Worm (Caenorhabditis elegans): ENCODE measurements around the gene F43C11.6.

F43C11.6 gene

ce11 chrII:2342004-2342479 is at the start of gene F43C11.6:
Gene F43C11.6 (plus strand): TSS chrII:2342429.
- TF ChIP-seq pes-1 (GFP tag; IDR thresholded peaks at IDR 0.05), result no peak
- TF ChIP-seq flt-1 (GFP tag; IDR thresholded peaks at IDR 0.05), result no peak
- no peak for TF ChIP-seq hnd-1 (tag; optimal IDR thresholded peaks at IDR 0.05)
- no peak for TF ChIP-seq scrt-1 (GFP tag; IDR thresholded peaks at IDR 0.05)
- no peak for TF ChIP-seq ceh-13 (GFP tag; optimal IDR thresholded peaks at IDR 0.05)
- TF ChIP-seq F13C5.2 (tag; optimal IDR thresholded peaks at IDR 0.05), result no peak

- TF ChIP-seq ama-1 (optimal IDR thresholded peaks at IDR 0.05), result no peak
- TF ChIP-seq aly-1 (tag; optimal IDR thresholded peaks at IDR 0.05), result no peak
- no peak for TF ChIP-seq hmbx-1 (tag; optimal IDR thresholded peaks at IDR 0.05)
- TF ChIP-seq ceh-13 (GFP tag; optimal IDR thresholded peaks at IDR 0.05), result no peak
- no peak for TF ChIP-seq ceh-36 (tag; optimal IDR thresholded peaks at IDR 0.05)
- TF ChIP-seq flt-1 (GFP tag; IDR thresholded peaks at IDR 0.05), result no peak
- no peak for TF ChIP-seq hmg-4 (GFP tag; optimal IDR thresholded peaks at IDR 0.05)
- no peak for TF ChIP-seq B0310.2 (tag; optimal IDR thresholded peaks at IDR 0.05)
- no peak for TF ChIP-seq tbx-11 (GFP tag; IDR thresholded peaks at IDR 0.05)
- TF ChIP-seq ets-7 (tag; optimal IDR thresholded peaks at IDR 0.05), result no peak
- TF ChIP-seq sea-1 (GFP tag; conservative IDR thresholded peaks at IDR 0.05), result no peak
- no peak for TF ChIP-seq F13C5.2 (tag; optimal IDR thresholded peaks at IDR 0.05)
- no peak for TF ChIP-seq scrt-1 (GFP tag; IDR thresholded peaks at IDR 0.05)
- no peak for TF ChIP-seq tbx-37 (GFP tag; conservative IDR thresholded peaks at IDR 0.05)
- TF ChIP-seq pes-1 (GFP tag; IDR thresholded peaks at IDR 0.05), result no peak
- TF ChIP-seq hnd-1 (tag; optimal IDR thresholded peaks at IDR 0.05), result no peak
- TF ChIP-seq tra-4 (tag; optimal IDR thresholded peaks at IDR 0.05), result no peak
These were observed 49.7 kb upstream of the F43C11.6 start for ce11 chrII:2292549-2292948.

- TF ChIP-seq ceh-13 (GFP tag; optimal IDR thresholded peaks at IDR 0.05) (no peak), flt-1 (GFP tag; IDR thresholded peaks at IDR 0.05) (no peak), hnd-1 (tag; optimal IDR thresholded peaks at IDR 0.05) (no peak), pes-1 (GFP tag; IDR thresholded peaks at IDR 0.05) (no peak), aly-1 (tag; optimal IDR thresholded peaks at IDR 0.05) (no peak)
These were observed 46.4 kb upstream of the F43C11.6 start, which contains the start of gene fbxc-25 for ce11 chrII:2295817-2296315. Gene fbxc-25 (minus strand): TSS chrII:2296265.

DNA sequence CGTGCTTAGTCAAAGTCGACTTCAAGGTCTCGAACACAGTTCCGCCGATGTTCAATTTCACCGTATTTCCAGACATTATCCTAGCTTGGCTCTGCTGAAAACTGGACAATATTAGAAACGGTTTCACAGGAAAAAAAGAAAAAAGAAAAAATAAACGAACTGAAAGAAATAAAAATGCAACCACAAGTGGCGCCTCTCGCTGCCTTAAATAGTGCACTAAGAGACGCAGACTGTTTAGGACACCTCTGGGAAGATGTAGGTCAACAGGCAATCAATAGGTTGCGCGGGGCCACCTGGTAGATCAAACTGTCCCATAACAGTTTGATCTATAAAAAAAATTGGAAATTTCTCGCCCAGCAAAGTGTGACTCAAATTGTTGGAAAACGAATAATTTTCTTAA is 43.5 kb upstream of the F43C11.6 start, which contains the start of gene B0281.4:
B0281.4 (minus strand) TSS at position 101 of the 400 bp plus-strand sequence.
- TF ChIP-seq ets-7 (tag; optimal IDR thresholded peaks at IDR 0.05), result no peak
- TF ChIP-seq sea-1 (GFP tag; conservative IDR thresholded peaks at IDR 0.05), result no peak
- no peak for TF ChIP-seq pes-1 (GFP tag; IDR thresholded peaks at IDR 0.05)
- no peak for TF ChIP-seq tbx-11 (GFP tag; IDR thresholded peaks at IDR 0.05)
- TF ChIP-seq ceh-13 (GFP tag; optimal IDR thresholded peaks at IDR 0.05), result no peak
- TF ChIP-seq tra-4 (tag; optimal IDR thresholded peaks at IDR 0.05), result no peak
- no peak for TF ChIP-seq B0310.2 (tag; optimal IDR thresholded peaks at IDR 0.05)
- TF ChIP-seq ama-1 (optimal IDR thresholded peaks at IDR 0.05), result no peak

DNA sequence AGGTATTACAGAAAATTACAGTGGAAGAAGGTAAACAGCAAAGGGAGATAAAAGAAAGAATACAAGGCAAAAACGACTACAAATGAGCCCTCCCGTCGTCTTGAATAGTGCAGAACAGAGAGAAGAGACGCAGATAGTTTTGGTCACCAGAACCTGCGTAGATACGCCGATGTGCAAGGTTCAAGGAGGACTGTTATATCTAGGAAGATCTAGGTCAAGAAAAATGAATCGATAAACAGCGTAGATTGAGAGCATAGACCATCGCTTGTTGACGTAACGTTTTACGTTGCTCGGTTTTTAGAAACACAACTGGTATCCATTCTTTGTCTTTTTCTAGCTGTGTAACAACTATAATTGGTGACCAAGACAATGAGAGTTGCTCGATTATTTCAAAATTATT is 41.4 kb upstream of the F43C11.6 start, which contains the start of gene B0281.5:
B0281.5 (minus strand) TSS at position 101 of the 400 bp plus-strand sequence.
- TF ChIP-seq ceh-13 (GFP tag; optimal IDR thresholded peaks at IDR 0.05) (no peak), scrt-1 (GFP tag; IDR thresholded peaks at IDR 0.05) (no peak), hnd-1 (tag; optimal IDR thresholded peaks at IDR 0.05) (no peak), tra-4 (tag; optimal IDR thresholded peaks at IDR 0.05) (no peak), ceh-36 (tag; optimal IDR thresholded peaks at IDR 0.05) (no peak), hmbx-1 (tag; optimal IDR thresholded peaks at IDR 0.05) (no peak), hmg-4 (GFP tag; optimal IDR thresholded peaks at IDR 0.05) (no peak), tbx-37 (GFP tag; conservative IDR thresholded peaks at IDR 0.05) (no peak), aly-1 (tag; optimal IDR thresholded peaks at IDR 0.05) (no peak), flt-1 (GFP tag; IDR thresholded peaks at IDR 0.05) (no peak), F13C5.2 (tag; optimal IDR thresholded peaks at IDR 0.05) (no peak), tbx-11 (GFP tag; IDR thresholded peaks at IDR 0.05) (no peak), pes-1 (GFP tag; IDR thresholded peaks at IDR 0.05) (no peak), ets-7 (tag; optimal IDR thresholded peaks at IDR 0.05) (no peak)

- TF ChIP-seq tra-4 (tag; optimal IDR thresholded peaks at IDR 0.05) (no peak), flt-1 (GFP tag; IDR thresholded peaks at IDR 0.05) (no peak), aly-1 (tag; optimal IDR thresholded peaks at IDR 0.05) (no peak), ceh-13 (GFP tag; optimal IDR thresholded peaks at IDR 0.05) (no peak), B0310.2 (tag; optimal IDR thresholded peaks at IDR 0.05) (no peak), scrt-1 (GFP tag; IDR thresholded peaks at IDR 0.05) (no peak), sea-1 (GFP tag; conservative IDR thresholded peaks at IDR 0.05) (no peak), tbx-11 (GFP tag; IDR thresholded peaks at IDR 0.05) (no peak), ama-1 (optimal IDR thresholded peaks at IDR 0.05) (no peak), F13C5.2 (tag; optimal IDR thresholded peaks at IDR 0.05) (no peak), hmg-4 (GFP tag; optimal IDR thresholded peaks at IDR 0.05) (no peak), ets-7 (tag; optimal IDR thresholded peaks at IDR 0.05) (no peak), tbx-37 (GFP tag; conservative IDR thresholded peaks at IDR 0.05) (no peak), hnd-1 (tag; optimal IDR thresholded peaks at IDR 0.05) (no peak), pes-1 (GFP tag; IDR thresholded peaks at IDR 0.05) (no peak), ceh-36 (tag; optimal IDR thresholded peaks at IDR 0.05) (no peak), hmbx-1 (tag; optimal IDR thresholded peaks at IDR 0.05) (no peak)
These were observed 39.9 kb upstream of the F43C11.6 start, which contains the start of gene B0281.6 for ce11 chrII:2302330-2302729. Gene B0281.6 (minus strand): TSS chrII:2302430.

DNA sequence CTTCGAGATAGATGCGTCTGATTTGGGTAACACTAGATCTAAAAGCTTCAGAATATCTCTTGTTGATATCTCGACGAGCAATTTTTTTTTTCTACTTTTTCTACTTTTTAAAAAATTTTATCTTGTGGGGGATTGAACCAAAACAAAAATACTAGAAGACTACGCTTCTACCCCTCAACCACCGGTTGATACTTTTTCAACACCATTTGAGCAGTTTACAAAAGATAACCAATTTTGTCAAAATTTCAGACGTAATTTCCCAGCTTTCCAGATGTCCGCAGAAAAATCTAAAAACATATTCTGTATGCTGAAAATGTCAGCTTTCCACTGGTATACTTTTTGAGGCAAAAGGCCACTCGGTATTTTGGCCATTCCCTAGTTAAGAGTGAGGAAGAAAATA is 37.7 kb upstream of the F43C11.6 start:
- TF ChIP-seq tbx-37 (GFP tag; conservative IDR thresholded peaks at IDR 0.05) (no peak), flt-1 (GFP tag; IDR thresholded peaks at IDR 0.05) (no peak), ceh-36 (tag; optimal IDR thresholded peaks at IDR 0.05) (no peak), hmg-4 (GFP tag; optimal IDR thresholded peaks at IDR 0.05) (no peak), aly-1 (tag; optimal IDR thresholded peaks at IDR 0.05) (no peak), pes-1 (GFP tag; IDR thresholded peaks at IDR 0.05) (no peak), ama-1 (optimal IDR thresholded peaks at IDR 0.05) (no peak), F13C5.2 (tag; optimal IDR thresholded peaks at IDR 0.05) (no peak), sea-1 (GFP tag; conservative IDR thresholded peaks at IDR 0.05) (no peak), hmbx-1 (tag; optimal IDR thresholded peaks at IDR 0.05) (no peak), tbx-11 (GFP tag; IDR thresholded peaks at IDR 0.05) (no peak), hnd-1 (tag; optimal IDR thresholded peaks at IDR 0.05) (no peak), ceh-13 (GFP tag; optimal IDR thresholded peaks at IDR 0.05) (no peak), tra-4 (tag; optimal IDR thresholded peaks at IDR 0.05) (no peak), scrt-1 (GFP tag; IDR thresholded peaks at IDR 0.05) (no peak), B0310.2 (tag; optimal IDR thresholded peaks at IDR 0.05) (no peak), ets-7 (tag; optimal IDR thresholded peaks at IDR 0.05) (no peak)

All from whole organism, early embryonic.